Fruit fly (Drosophila melanogaster) whole organism, embryonic: ENCODE data around the gene HDAC6.
A peak's percentile ranks its signal among the peaks of the same experiment; 100 is the strongest.

ENCODE experiments used
- Abd-B ChIP-seq: fragments of 200-800 bp; sonication (Bioruptor generic); optimal IDR thresholded peaks from 2 replicates; lab custom pipeline; 2018; ENCODE audit warnings: missing biosample characterization, mild to moderate bottlenecking, missing genetic modification characterization, moderate library complexity
- Antp ChIP-seq: fragments of 200-800 bp; sonication (Bioruptor generic); optimal IDR thresholded peaks from 3 replicates; lab custom pipeline; 2016; ENCODE audit warnings: missing biosample characterization, missing genetic modification characterization
- BtbVII ChIP-seq: fragments of 200-800 bp; sonication (Bioruptor generic); optimal IDR thresholded peaks from 3 replicates; lab custom pipeline; 2017; ENCODE audit warnings: missing biosample characterization, mild to moderate bottlenecking, missing genetic modification characterization
- CG10979 ChIP-seq: fragments of 200-800 bp; sonication (Bioruptor generic); optimal IDR thresholded peaks from 2 replicates; lab custom pipeline; 2018; ENCODE audit warnings: missing biosample characterization, mild to moderate bottlenecking, missing genetic modification characterization, moderate library complexity
- CG11723 ChIP-seq: fragments of 200-800 bp; sonication (Bioruptor generic); optimal IDR thresholded peaks from 2 replicates; lab custom pipeline; 2017; ENCODE audit warnings: missing biosample characterization, mild to moderate bottlenecking, missing genetic modification characterization
- CG13287 ChIP-seq: fragments of 200-800 bp; sonication (Bioruptor generic); IDR thresholded peaks from 2 replicates; pipeline ENCODE4 v1.3.6; 2022; ENCODE audit warnings: missing biosample characterization, missing genetic modification characterization; ENCODE audit not compliant: partially characterized antibody
- CG13296 ChIP-seq: fragments of 200-800 bp; sonication (Bioruptor generic); optimal IDR thresholded peaks from 3 replicates; lab custom pipeline; 2018; ENCODE audit warnings: missing biosample characterization, mild to moderate bottlenecking, missing genetic modification characterization
- CG13775 ChIP-seq: fragments of 200-800 bp; sonication (Bioruptor generic); optimal IDR thresholded peaks from 3 replicates; lab custom pipeline; 2017; ENCODE audit warnings: missing biosample characterization, mild to moderate bottlenecking, missing genetic modification characterization
- CG14441 ChIP-seq: fragments of 200-800 bp; sonication (Bioruptor generic); IDR thresholded peaks from 2 replicates; pipeline ENCODE4 v1.3.6; 2022; ENCODE audit warnings: missing biosample characterization, missing genetic modification characterization
- CG15601 ChIP-seq: fragments of 200-800 bp; sonication (Bioruptor generic); optimal IDR thresholded peaks from 3 replicates; lab custom pipeline; 2019; ENCODE audit warnings: missing biosample characterization, mild to moderate bottlenecking, missing genetic modification characterization, moderate library complexity
- CG1603 ChIP-seq: fragments of 200-800 bp; sonication (Bioruptor generic); optimal IDR thresholded peaks from 2 replicates; lab custom pipeline; 2019; ENCODE audit warnings: missing biosample characterization, mild to moderate bottlenecking, missing genetic modification characterization, moderate library complexity
- CG17385 ChIP-seq: fragments of 200-800 bp; sonication (Bioruptor generic); optimal IDR thresholded peaks from 3 replicates; lab custom pipeline; 2018; ENCODE audit warnings: missing biosample characterization, mild to moderate bottlenecking, missing genetic modification characterization
- CG17568 ChIP-seq: fragments of 200-800 bp; sonication (Bioruptor generic); optimal IDR thresholded peaks from 2 replicates; lab custom pipeline; 2018; ENCODE audit warnings: missing biosample characterization, mild to moderate bottlenecking, missing genetic modification characterization, moderate library complexity
- CG31441 ChIP-seq: fragments of 200-800 bp; sonication (Bioruptor generic); IDR thresholded peaks from 2 replicates; pipeline ENCODE4 v1.3.6; 2022; ENCODE audit warnings: missing biosample characterization, missing genetic modification characterization
- CG34376 ChIP-seq: fragments of 200-800 bp; sonication (Bioruptor generic); optimal IDR thresholded peaks from 2 replicates; lab custom pipeline; 2018; ENCODE audit warnings: missing biosample characterization, mild to moderate bottlenecking, missing genetic modification characterization
- CG5953 ChIP-seq: fragments of 200-800 bp; sonication (Bioruptor generic); IDR thresholded peaks from 2 replicates; pipeline ENCODE4 v1.3.6; 2022; ENCODE audit warnings: missing biosample characterization, missing genetic modification characterization
- CG6175 ChIP-seq: fragments of 200-800 bp; sonication (Bioruptor generic); IDR thresholded peaks from 3 replicates; pipeline ENCODE4 v1.3.6; 2022; ENCODE audit warnings: missing biosample characterization, missing genetic modification characterization
- CG6254 ChIP-seq: fragments of 200-800 bp; sonication (Bioruptor generic); optimal IDR thresholded peaks from 3 replicates; lab custom pipeline; 2017; ENCODE audit warnings: mild to moderate bottlenecking, missing biosample characterization, missing genetic modification reagents, missing genetic modification characterization
- CG6654 ChIP-seq: fragments of 200-800 bp; sonication (Bioruptor generic); optimal IDR thresholded peaks from 2 replicates; lab custom pipeline; 2017; ENCODE audit warnings: missing biosample characterization, mild to moderate bottlenecking, missing genetic modification characterization
- CG6854 ChIP-seq: fragments of 200-800 bp; sonication (Bioruptor generic); optimal IDR thresholded peaks from 3 replicates; lab custom pipeline; 2017; ENCODE audit warnings: missing biosample characterization, mild to moderate bottlenecking, missing genetic modification characterization
- CG8388 ChIP-seq: fragments of 200-800 bp; sonication (Bioruptor generic); optimal IDR thresholded peaks from 2 replicates; lab custom pipeline; 2019; ENCODE audit warnings: missing biosample characterization, mild to moderate bottlenecking, missing genetic modification characterization, moderate library complexity
- CG8478 ChIP-seq: fragments of >200 bp; optimal IDR thresholded peaks from 2 replicates; lab custom pipeline; 2018
- D ChIP-seq, 2 experiments: fragments of 200-800 bp in 1 of 2; fragments of >200 bp in 1 of 2; sonication (Bioruptor generic) in 1 of 2; optimal IDR thresholded peaks; 2 replicates in 1 of 2; 3 replicates in 1 of 2; lab custom pipeline; 2017; ENCODE audit warnings: mild to moderate bottlenecking in 1 of 2, missing biosample characterization in 1 of 2, missing genetic modification characterization in 1 of 2, missing genetic modification reagents in 1 of 2
- Dad ChIP-seq: fragments of 200-800 bp; sonication (Bioruptor generic); optimal IDR thresholded peaks from 3 replicates; lab custom pipeline; 2016; ENCODE audit warnings: missing biosample characterization, missing genetic modification characterization
- Dfd ChIP-seq, 2 experiments: fragments of >200 bp; optimal IDR thresholded peaks; 2 replicates each; lab custom pipeline; 2017; ENCODE audit warnings: missing biosample characterization in 2 of 2, missing genetic modification characterization in 2 of 2
- HLH3B ChIP-seq: fragments of 200-800 bp; sonication (Bioruptor generic); IDR thresholded peaks from 2 replicates; pipeline ENCODE4 v1.3.6; 2022; ENCODE audit warnings: missing biosample characterization, missing genetic modification characterization
- Max ChIP-seq: fragments of 200-800 bp; sonication (Bioruptor generic); optimal IDR thresholded peaks from 2 replicates; lab custom pipeline; 2016; ENCODE audit warnings: missing biosample characterization, mild to moderate bottlenecking, missing genetic modification characterization
- Sin3A ChIP-seq: fragments of >200 bp; optimal IDR thresholded peaks from 2 replicates; lab custom pipeline; 2018
- Sox100B ChIP-seq: fragments of 200-800 bp; sonication (Bioruptor generic); optimal IDR thresholded peaks from 3 replicates; lab custom pipeline; 2018; ENCODE audit warnings: missing biosample characterization, mild to moderate bottlenecking, missing genetic modification characterization
- Sox102F ChIP-seq: fragments of 200-800 bp; sonication (Bioruptor generic); optimal IDR thresholded peaks from 2 replicates; lab custom pipeline; 2018; ENCODE audit warnings: missing biosample characterization, mild to moderate bottlenecking, missing genetic modification characterization, moderate library complexity
- abd-A ChIP-seq: fragments of 200-800 bp; sonication (Bioruptor generic); optimal IDR thresholded peaks from 3 replicates; lab custom pipeline; 2019; ENCODE audit warnings: missing biosample characterization, mild to moderate bottlenecking, missing genetic modification characterization, moderate library complexity
- ase ChIP-seq: fragments of 200-800 bp; sonication (Bioruptor generic); IDR thresholded peaks from 3 replicates; pipeline ENCODE4 v1.3.6; 2022; ENCODE audit warnings: missing biosample characterization, missing genetic modification characterization
- bab2 ChIP-seq: fragments of 200-800 bp; sonication (Bioruptor generic); optimal IDR thresholded peaks from 2 replicates; lab custom pipeline; 2016; ENCODE audit warnings: missing biosample characterization, missing genetic modification characterization
- bcd ChIP-seq: fragments of 200-800 bp; sonication (Bioruptor generic); optimal IDR thresholded peaks from 2 replicates; lab custom pipeline; 2017; ENCODE audit warnings: missing biosample characterization, mild to moderate bottlenecking, missing genetic modification characterization
- bowl ChIP-seq: fragments of 200-800 bp; sonication (Bioruptor generic); IDR thresholded peaks from 2 replicates; pipeline ENCODE4 v1.3.6; 2022; ENCODE audit warnings: missing biosample characterization, missing genetic modification characterization
- cato ChIP-seq: fragments of 200-800 bp; sonication (Bioruptor generic); optimal IDR thresholded peaks from 2 replicates; lab custom pipeline; 2016; ENCODE audit warnings: missing biosample characterization, missing genetic modification characterization, borderline replicate concordance
- chif ChIP-seq, 2 experiments: fragments of 200-800 bp; sonication (Bioruptor generic); optimal IDR thresholded peaks; 3 replicates each; lab custom pipeline; 2016; ENCODE audit warnings: missing biosample characterization in 2 of 2, missing genetic modification characterization in 2 of 2
- chm ChIP-seq: fragments of 200-800 bp; sonication (Bioruptor generic); IDR thresholded peaks from 2 replicates; pipeline ENCODE4 v1.3.6; 2022; ENCODE audit warnings: missing biosample characterization, missing genetic modification characterization
- gem ChIP-seq: fragments of 200-800 bp; sonication (Bioruptor generic); optimal IDR thresholded peaks from 2 replicates; lab custom pipeline; 2019; ENCODE audit warnings: missing biosample characterization, mild to moderate bottlenecking, missing genetic modification characterization, moderate library complexity
- inv ChIP-seq: fragments of 200-800 bp; sonication (Bioruptor generic); IDR thresholded peaks from 2 replicates; pipeline ENCODE4 v1.3.6; 2022; ENCODE audit warnings: missing biosample characterization, missing genetic modification characterization; ENCODE audit not compliant: partially characterized antibody
- kah ChIP-seq: fragments of 200-800 bp; sonication (Bioruptor generic); optimal IDR thresholded peaks from 2 replicates; lab custom pipeline; 2018; ENCODE audit warnings: missing biosample characterization, mild to moderate bottlenecking, missing genetic modification characterization
- kni ChIP-seq: fragments of 200-800 bp; sonication (Bioruptor generic); optimal IDR thresholded peaks from 3 replicates; lab custom pipeline; 2017; ENCODE audit warnings: mild to moderate bottlenecking, missing biosample characterization, missing genetic modification reagents, missing genetic modification characterization
- knrl ChIP-seq: fragments of 200-800 bp; sonication (Bioruptor generic); IDR thresholded peaks from 3 replicates; pipeline ENCODE4 v1.3.6; 2022; ENCODE audit warnings: missing biosample characterization, missing genetic modification characterization; ENCODE audit not compliant: partially characterized antibody
- lmd ChIP-seq: fragments of 200-800 bp; sonication (Bioruptor generic); IDR thresholded peaks from 2 replicates; pipeline ENCODE4 v1.3.6; 2022; ENCODE audit warnings: missing biosample characterization, missing genetic modification characterization
- lola ChIP-seq, 3 experiments: fragments of >200 bp in 2 of 3; fragments of 200-800 bp in 1 of 3; sonication (Bioruptor generic) in 1 of 3; optimal IDR thresholded peaks; 2 replicates each; lab custom pipeline; 2017 to 2019; ENCODE audit warnings: missing biosample characterization in 3 of 3, missing genetic modification characterization in 3 of 3, mild to moderate bottlenecking in 1 of 3, moderate library complexity in 1 of 3
- mirr ChIP-seq: fragments of 200-800 bp; sonication (Bioruptor generic); optimal IDR thresholded peaks from 3 replicates; lab custom pipeline; 2018; ENCODE audit warnings: missing biosample characterization, mild to moderate bottlenecking, missing genetic modification characterization
- odd ChIP-seq: fragments of 200-800 bp; sonication (Bioruptor generic); optimal IDR thresholded peaks from 2 replicates; lab custom pipeline; 2017; ENCODE audit warnings: missing biosample characterization, mild to moderate bottlenecking, missing genetic modification characterization
- p53 ChIP-seq: fragments of 200-800 bp; sonication (Bioruptor generic); optimal IDR thresholded peaks from 2 replicates; lab custom pipeline; 2016; ENCODE audit warnings: missing biosample characterization, missing genetic modification characterization
- phol ChIP-seq: fragments of 200-800 bp; sonication (Bioruptor generic); optimal IDR thresholded peaks from 3 replicates; lab custom pipeline; 2018; ENCODE audit warnings: missing biosample characterization, mild to moderate bottlenecking, missing genetic modification characterization, moderate library complexity
- tx ChIP-seq: fragments of 200-800 bp; sonication (Bioruptor generic); optimal IDR thresholded peaks from 2 replicates; lab custom pipeline; 2016; ENCODE audit warnings: missing biosample characterization, missing genetic modification characterization
- zen ChIP-seq: fragments of 200-800 bp; sonication (Bioruptor generic); optimal IDR thresholded peaks from 3 replicates; lab custom pipeline; 2018; ENCODE audit warnings: missing biosample characterization, mild to moderate bottlenecking, missing genetic modification characterization, moderate library complexity

The HDAC6 gene

DNA sequence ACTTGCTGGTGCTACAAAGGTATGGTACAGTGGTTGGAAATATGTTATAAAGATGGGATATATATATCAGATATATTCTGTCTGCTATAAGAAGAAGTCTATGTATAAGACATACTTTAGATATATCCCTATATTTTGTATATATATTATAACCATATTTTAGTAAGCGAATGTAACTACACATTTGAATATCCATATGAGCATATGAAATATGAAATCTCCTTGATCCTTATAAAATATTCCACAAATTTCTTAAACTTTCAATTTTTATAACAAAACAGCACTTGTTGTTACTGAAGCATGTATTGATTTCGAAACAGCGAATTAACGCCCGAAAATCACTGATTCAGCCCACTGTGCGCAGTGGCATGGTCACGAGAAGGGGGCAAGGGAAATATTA, 31.4 kb downstream of the HDAC6 start (continued):
- TF ChIP-seq Max (GFP tag; lab: Kevin White, UChicago) (no peak), kah (GFP tag; lab: Kevin White, UChicago) (no peak), inv (GFP tag; lab: Robert Waterston, UW) (no peak), tx (GFP tag; lab: Kevin White, UChicago) (no peak), HLH3B (GFP tag; lab: Robert Waterston, UW) (no peak), CG1603 (peak; percentile 6), chif (GFP tag; optimal IDR thresholded peaks at IDR 0.05; lab: Kevin White, UChicago) (no peak), gem (tag; lab: Kevin White, UChicago) (peak; percentile 67), CG6175 (GFP tag; lab: Robert Waterston, UW) (no peak), Dfd (GFP tag; optimal IDR thresholded peaks at IDR 0.05; lab: Kevin White, UChicago) (no peak), CG13775 (GFP tag; lab: Kevin White, UChicago) (no peak), CG17568 (GFP tag; lab: Kevin White, UChicago) (no peak), abd-A (tag; lab: Kevin White, UChicago) (no peak), CG31441 (GFP tag; lab: Robert Waterston, UW) (0 out of 2 replicates have a peak, but pooled peaks have one; percentile 8), CG8478 (no peak), BtbVII (no peak), ase (GFP tag; lab: Robert Waterston, UW) (no peak), Antp (GFP tag; lab: Kevin White, UChicago) (no peak), D (optimal IDR thresholded peaks at IDR 0.05; lab: Kevin White, UChicago) (no peak), D (GFP tag; optimal IDR thresholded peaks at IDR 0.05; lab: Kevin White, UChicago) (peak; percentile 44), odd (GFP tag; lab: Kevin White, UChicago) (no peak), CG11723 (GFP tag; lab: Kevin White, UChicago) (no peak), CG6854 (no peak), CG14441 (GFP tag; lab: Robert Waterston, UW) (no peak), kni (GFP tag; lab: Kevin White, UChicago) (no peak), bcd (no peak), zen (no peak), Sox100B (peak; percentile 48), Dad (GFP tag; lab: Kevin White, UChicago) (no peak), bowl (GFP tag; lab: Robert Waterston, UW) (no peak), CG13296 (GFP tag; lab: Kevin White, UChicago) (no peak), p53 (no peak), phol (tag; lab: Kevin White, UChicago) (peak; percentile 52), CG6654 (GFP tag; lab: Kevin White, UChicago) (peak; percentile 28), bab2 (GFP tag; lab: Kevin White, UChicago) (no peak), CG34376 (GFP tag; lab: Kevin White, UChicago) (no peak), CG17385 (GFP tag; lab: Kevin White, UChicago) (peak; percentile 21), CG13287 (no peak), CG15601 (tag; lab: Kevin White, UChicago) (peak; percentile 31), Sox102F (peak; percentile 38), lmd (GFP tag; lab: Robert Waterston, UW) (no peak), chm (no peak), cato (GFP tag; lab: Kevin White, UChicago) (no peak), CG6254 (peak; percentile 14), Abd-B (GFP tag; lab: Kevin White, UChicago) (no peak), knrl (no peak), CG5953 (GFP tag; lab: Robert Waterston, UW) (no peak), CG10979 (tag; lab: Kevin White, UChicago) (peak; percentile 63), CG8388 (peak; percentile 29), mirr (GFP tag; lab: Kevin White, UChicago) (no peak), lola (GFP tag; optimal IDR thresholded peaks at IDR 0.05; lab: Kevin White, UChicago) (peak in 1 of 3 experiments; percentile 59), Sin3A (lab: Kevin White, UChicago) (no peak)
